Fruit fly (Drosophila melanogaster): ENCODE data around the gene CG14315.

CG14315 gene

dm6 chr3R:18198518-18199118, 40.1 kb downstream of the CG14315 start (continued):
- TF ChIP-seq CG7271 (tag; optimal IDR thresholded peaks at IDR 0.05) (no peak), CG14014 (GFP tag; IDR thresholded peaks at IDR 0.05) (no peak), CG12744 (GFP tag; optimal IDR thresholded peaks at IDR 0.05) (peak; percentile 39), so (GFP tag; IDR thresholded peaks at IDR 0.05) (no peak), bcd (GFP tag; optimal IDR thresholded peaks at IDR 0.05) (no peak), CG6791 (GFP tag; IDR thresholded peaks at IDR 0.05; ENCODE audit: partially characterized antibody) (no peak), gsb-n (tag; optimal IDR thresholded peaks at IDR 0.05) (no peak), CG9817 (tag; optimal IDR thresholded peaks at IDR 0.05) (no peak)

dm6 chr3R:18199177-18199884, 40.8 kb downstream of the CG14315 start, which contains the start of the genes Ssdp and CG7985:
TSS of gene Ssdp (minus strand) at chr3R:18199595.
TSS of gene CG7985 (plus strand) at chr3R:18199857.
- peak; percentile 60 for TF ChIP-seq CG15514 (GFP tag; optimal IDR thresholded peaks at IDR 0.05)
- TF ChIP-seq CG12071 (GFP tag; optimal IDR thresholded peaks at IDR 0.05) = no peak
- no peak for TF ChIP-seq Dp (GFP tag; optimal IDR thresholded peaks at IDR 0.05)
- TF ChIP-seq Hr39 (optimal IDR thresholded peaks at IDR 0.05) = no peak
- no peak for TF ChIP-seq exex (tag; optimal IDR thresholded peaks at IDR 0.05)
- no peak for TF ChIP-seq NC2β (GFP tag; optimal IDR thresholded peaks at IDR 0.05)
- TF ChIP-seq CG1024 (GFP tag; IDR thresholded peaks at IDR 0.05) = no peak
- peak; percentile 83 for TF ChIP-seq CG9797 (GFP tag; optimal IDR thresholded peaks at IDR 0.05)
- no peak for TF ChIP-seq CG6683 (GFP tag; optimal IDR thresholded peaks at IDR 0.05)
- no peak for TF ChIP-seq prd (optimal IDR thresholded peaks at IDR 0.05)
- TF ChIP-seq prd (GFP tag; IDR thresholded peaks at IDR 0.05) = no peak
- TF ChIP-seq trem (tag; optimal IDR thresholded peaks at IDR 0.05) = peak; percentile 64
- TF ChIP-seq CG18476 (GFP tag; optimal IDR thresholded peaks at IDR 0.05) = no peak
- peak; percentile 90 for TF ChIP-seq phol (tag; optimal IDR thresholded peaks at IDR 0.05)
- TF ChIP-seq HLHmδ (GFP tag; optimal IDR thresholded peaks at IDR 0.05) = no peak
- TF ChIP-seq bsh (GFP tag; optimal IDR thresholded peaks at IDR 0.05) = no peak
- peak; percentile 27 for TF ChIP-seq Sry-δ (GFP tag; optimal IDR thresholded peaks at IDR 0.05)
- no peak for TF ChIP-seq pho (GFP tag; optimal IDR thresholded peaks at IDR 0.05)
- TF ChIP-seq zfh2 (GFP tag; optimal IDR thresholded peaks at IDR 0.05) = no peak
- no peak for TF ChIP-seq CG4282 (GFP tag; optimal IDR thresholded peaks at IDR 0.05)
- TF ChIP-seq CG14965 (GFP tag; optimal IDR thresholded peaks at IDR 0.05; ENCODE audit: borderline replicate concordance) = no peak
- TF ChIP-seq sug (tag; optimal IDR thresholded peaks at IDR 0.05) = no peak
- peak; percentile 74 for TF ChIP-seq CG12659 (GFP tag; optimal IDR thresholded peaks at IDR 0.05)
- no peak for TF ChIP-seq Lpt (GFP tag; optimal IDR thresholded peaks at IDR 0.05)
- TF ChIP-seq CG8089 (GFP tag; optimal IDR thresholded peaks at IDR 0.05) = no peak
- TF ChIP-seq CG13287 (GFP tag; IDR thresholded peaks at IDR 0.05; ENCODE audit: partially characterized antibody) = no peak
- TF ChIP-seq CG8765 (GFP tag; IDR thresholded peaks at IDR 0.05) = no peak
- no peak for TF ChIP-seq CG2199 (GFP tag; IDR thresholded peaks at IDR 0.05)
- TF ChIP-seq bowl (GFP tag; IDR thresholded peaks at IDR 0.05) = no peak
- no peak for TF ChIP-seq run (tag; optimal IDR thresholded peaks at IDR 0.05)
- TF ChIP-seq Tbp (GFP tag; optimal IDR thresholded peaks at IDR 0.05) = no peak
- no peak for TF ChIP-seq unc-4 (GFP tag; IDR thresholded peaks at IDR 0.05; ENCODE audit: partially characterized antibody)
- no peak for TF ChIP-seq knrl (GFP tag; IDR thresholded peaks at IDR 0.05; ENCODE audit: partially characterized antibody)
- TF ChIP-seq Hsf (GFP tag; optimal IDR thresholded peaks at IDR 0.05) = peak; percentile 11
- no peak for TF ChIP-seq Dref (GFP tag; IDR thresholded peaks at IDR 0.05)
- TF ChIP-seq Doc3 (GFP tag; IDR thresholded peaks at IDR 0.05; ENCODE audit: partially characterized antibody) = no peak
- TF ChIP-seq Asciz (GFP tag; optimal IDR thresholded peaks at IDR 0.05) = no peak
- TF ChIP-seq Rx (GFP tag; IDR thresholded peaks at IDR 0.05) = no peak
- TF ChIP-seq CG12744 (GFP tag; optimal IDR thresholded peaks at IDR 0.05) = no peak
- TF ChIP-seq CG7928 (GFP tag; optimal IDR thresholded peaks at IDR 0.05) = peak; percentile 8
- no peak for TF ChIP-seq CG15479 (GFP tag; optimal IDR thresholded peaks at IDR 0.05)

Measured in whole organism, embryonic.